Worm (Caenorhabditis elegans) whole organism, L3 larva: ENCODE data around the gene F26F12.3.

Experiments
- ceh-16 ChIP-seq: sonication (generic microtip); optimal IDR thresholded peaks from 2 replicates; lab custom pipeline; 2017; ENCODE audit warnings: missing biosample characterization, missing genetic modification characterization
- lin-39 ChIP-seq: fragments of 150-350 bp; optimal IDR thresholded peaks from 2 replicates; lab custom pipeline; 2018; ENCODE audit warnings: missing biosample characterization, missing genetic modification reagents, missing genetic modification characterization

DNA sequence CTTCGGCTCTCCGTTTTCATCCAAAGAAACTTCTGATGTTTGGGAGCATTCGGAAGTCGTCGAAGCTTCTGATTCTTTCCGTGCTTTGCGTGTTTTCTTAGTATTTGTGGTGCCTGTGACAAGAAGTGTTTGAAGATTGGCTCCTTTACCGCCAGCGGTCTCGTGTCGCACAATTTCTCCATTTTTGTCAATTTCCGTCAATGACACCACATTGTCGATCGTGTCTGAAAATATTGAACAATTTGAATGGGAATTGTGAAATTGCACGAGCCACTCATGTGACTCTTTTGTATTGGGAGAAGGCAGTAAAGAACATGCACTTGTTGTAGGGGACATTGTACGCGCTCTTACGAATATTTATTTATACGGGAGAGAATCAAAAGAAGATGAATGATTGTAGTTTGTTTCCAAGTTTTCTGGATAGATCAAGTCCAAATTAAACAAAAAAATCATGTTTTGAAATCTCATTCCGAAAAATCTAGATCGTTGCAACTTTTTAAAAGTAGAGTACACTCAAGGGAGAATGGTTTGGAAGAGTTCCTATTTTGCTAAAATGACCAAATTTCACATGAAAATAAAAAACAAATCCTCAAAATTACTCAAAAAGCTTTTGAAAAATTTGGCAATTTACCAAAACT lies 2.9 kb downstream of the F26F12.3 start:
- TF ChIP-seq lin-39 (tag; lab: Kevin White, UChicago): no peak
- TF ChIP-seq ceh-16: no peak
